Worm (Caenorhabditis elegans): ENCODE measurements around the gene col-114.

The col-114 gene

ce11 chrIV:7235382-7235917 lies 11.0 kb downstream of the col-114 start:
- TF ChIP-seq tbx-2 (tag; optimal IDR thresholded peaks at IDR 0.05), result peak; percentile 44
- TF ChIP-seq egl-27 (tag; optimal IDR thresholded peaks at IDR 0.05), result no peak
- TF ChIP-seq lsy-12 (tag; optimal IDR thresholded peaks at IDR 0.05), result no peak
- no peak for TF ChIP-seq ama-1 (optimal IDR thresholded peaks at IDR 0.05)
- TF ChIP-seq pha-4 (tag; optimal IDR thresholded peaks at IDR 0.05), result peak; percentile 64
- no peak for TF ChIP-seq ztf-4 (tag; optimal IDR thresholded peaks at IDR 0.05)
- peak; percentile 79 for TF ChIP-seq nfya-1 (tag; optimal IDR thresholded peaks at IDR 0.05; ENCODE audit: insufficient read depth)
- no peak for TF ChIP-seq ceh-16 (tag; optimal IDR thresholded peaks at IDR 0.05)
- TF ChIP-seq egl-5 (tag; optimal IDR thresholded peaks at IDR 0.05), result peak; percentile 55
- TF ChIP-seq nhr-237 (tag; optimal IDR thresholded peaks at IDR 0.05), result no peak
- TF ChIP-seq nhr-11 (tag; optimal IDR thresholded peaks at IDR 0.05), result peak; percentile 34
- TF ChIP-seq snpc-4 (tag; optimal IDR thresholded peaks at IDR 0.05), result peak; percentile 45
- peak; percentile 6 for TF ChIP-seq nhr-23 (tag; optimal IDR thresholded peaks at IDR 0.05)
- TF ChIP-seq elt-1 (tag; optimal IDR thresholded peaks at IDR 0.05), result no peak
- no peak for TF ChIP-seq fos-1 (tag; optimal IDR thresholded peaks at IDR 0.05)
- TF ChIP-seq eor-1 (tag; optimal IDR thresholded peaks at IDR 0.05), result no peak
- no peak for TF ChIP-seq mml-1 (tag; optimal IDR thresholded peaks at IDR 0.05)
- TF ChIP-seq elt-2 (tag; optimal IDR thresholded peaks at IDR 0.05), result peak; percentile 92
- no peak for TF ChIP-seq nhr-43 (tag; optimal IDR thresholded peaks at IDR 0.05; ENCODE audit: poor library complexity, severe bottlenecking)
- no peak for TF ChIP-seq nhr-28 (tag; optimal IDR thresholded peaks at IDR 0.05)
- TF ChIP-seq ceh-28 (tag; optimal IDR thresholded peaks at IDR 0.05), result no peak
- no peak for TF ChIP-seq unc-62 (GFP tag; optimal IDR thresholded peaks at IDR 0.05)
- no peak for TF ChIP-seq elt-3 (tag; optimal IDR thresholded peaks at IDR 0.05)
- TF ChIP-seq skn-1 (tag; optimal IDR thresholded peaks at IDR 0.05), result no peak
- TF ChIP-seq nhr-77 (tag; optimal IDR thresholded peaks at IDR 0.05), result no peak
- TF ChIP-seq fkh-10 (GFP tag; optimal IDR thresholded peaks at IDR 0.05), result no peak
- no peak for TF ChIP-seq nhr-67 (tag; optimal IDR thresholded peaks at IDR 0.05)
- no peak for TF ChIP-seq nhr-12 (tag; optimal IDR thresholded peaks at IDR 0.05)
- no peak for TF ChIP-seq zag-1 (tag; optimal IDR thresholded peaks at IDR 0.05)
- peak; percentile 39 for TF ChIP-seq lin-15B (tag; optimal IDR thresholded peaks at IDR 0.05)
- peak; percentile 87 for TF ChIP-seq pqm-1 (tag; optimal IDR thresholded peaks at IDR 0.05)
- no peak for TF ChIP-seq fkh-2 (tag; optimal IDR thresholded peaks at IDR 0.05)
- no peak for TF ChIP-seq ZK546.5 (tag; optimal IDR thresholded peaks at IDR 0.05)
- no peak for TF ChIP-seq R02D3.7 (tag; optimal IDR thresholded peaks at IDR 0.05)
- no peak for TF ChIP-seq mdl-1 (tag; optimal IDR thresholded peaks at IDR 0.05)
- TF ChIP-seq aly-2 (tag; optimal IDR thresholded peaks at IDR 0.05), result no peak
- TF ChIP-seq hmg-11 (tag; optimal IDR thresholded peaks at IDR 0.05), result peak; percentile 79
- no peak for TF ChIP-seq ceh-9 (tag; optimal IDR thresholded peaks at IDR 0.05)
- peak; percentile 58 for TF ChIP-seq lin-39 (tag; optimal IDR thresholded peaks at IDR 0.05)
- TF ChIP-seq ztf-11 (tag; optimal IDR thresholded peaks at IDR 0.05), result no peak
- TF ChIP-seq nhr-25 (tag; optimal IDR thresholded peaks at IDR 0.05), result no peak
- TF ChIP-seq unc-39 (tag; optimal IDR thresholded peaks at IDR 0.05), result no peak
- peak; percentile 76 for TF ChIP-seq jun-1 (tag; optimal IDR thresholded peaks at IDR 0.05)
- no peak for TF ChIP-seq sea-2 (GFP tag; optimal IDR thresholded peaks at IDR 0.05)

- TF ChIP-seq elt-1 (tag; optimal IDR thresholded peaks at IDR 0.05) (peak; percentile 93), elt-3 (tag; optimal IDR thresholded peaks at IDR 0.05) (no peak)
Observed at ce11 chrIV:7234623-7235022, 11.8 kb downstream of the col-114 start.
